Worm (Caenorhabditis elegans): ENCODE results near the gene C28D4.7.

The C28D4.7 gene

ce11 chrIV:9716490-9716889 is 26.5 kb downstream of the C28D4.7 start:
- TF ChIP-seq drap-1 (GFP tag; optimal IDR thresholded peaks at IDR 0.05), result no peak
- TF ChIP-seq bed-3 (GFP tag; optimal IDR thresholded peaks at IDR 0.05), result no peak
- TF ChIP-seq ceh-43 (GFP tag; optimal IDR thresholded peaks at IDR 0.05), result no peak
- TF ChIP-seq ceh-83 (GFP tag; optimal IDR thresholded peaks at IDR 0.05), result no peak
- TF ChIP-seq ces-1 (GFP tag; optimal IDR thresholded peaks at IDR 0.05), result no peak
- no peak for TF ChIP-seq lsy-2 (tag; optimal IDR thresholded peaks at IDR 0.05)
- TF ChIP-seq blmp-1 (tag; optimal IDR thresholded peaks at IDR 0.05), result peak; percentile 92

ce11 chrIV:9714264-9714663 is 28.7 kb downstream of the C28D4.7 start:
- no peak for TF ChIP-seq sptf-1 (tag; optimal IDR thresholded peaks at IDR 0.05)
- TF ChIP-seq nhr-12 (tag; optimal IDR thresholded peaks at IDR 0.05), result no peak
- no peak for TF ChIP-seq bed-3 (GFP tag; optimal IDR thresholded peaks at IDR 0.05)
- no peak for TF ChIP-seq ztf-11 (tag; optimal IDR thresholded peaks at IDR 0.05)
- TF ChIP-seq flh-1 (GFP tag; optimal IDR thresholded peaks at IDR 0.05), result no peak
- TF ChIP-seq ham-2 (GFP tag; optimal IDR thresholded peaks at IDR 0.05), result no peak
- no peak for TF ChIP-seq unc-39 (tag; optimal IDR thresholded peaks at IDR 0.05)
- TF ChIP-seq ces-1 (GFP tag; optimal IDR thresholded peaks at IDR 0.05), result no peak
- no peak for TF ChIP-seq ceh-83 (GFP tag; optimal IDR thresholded peaks at IDR 0.05)
- TF ChIP-seq nhr-28 (tag; optimal IDR thresholded peaks at IDR 0.05), result no peak
- TF ChIP-seq unc-120 (tag; optimal IDR thresholded peaks at IDR 0.05; ENCODE audit: poor library complexity, severe bottlenecking), result no peak
- no peak for TF ChIP-seq mls-2 (tag; optimal IDR thresholded peaks at IDR 0.05)
- TF ChIP-seq hlh-1 (tag; optimal IDR thresholded peaks at IDR 0.05), result no peak
- no peak for TF ChIP-seq elt-3 (tag; optimal IDR thresholded peaks at IDR 0.05)
- TF ChIP-seq cnd-1 (tag; optimal IDR thresholded peaks at IDR 0.05), result no peak
- no peak for TF ChIP-seq ceh-43 (GFP tag; optimal IDR thresholded peaks at IDR 0.05)
- TF ChIP-seq mab-5 (tag; optimal IDR thresholded peaks at IDR 0.05), result no peak
- TF ChIP-seq drap-1 (GFP tag; optimal IDR thresholded peaks at IDR 0.05), result no peak
- TF ChIP-seq mep-1 (tag; optimal IDR thresholded peaks at IDR 0.05), result no peak

- TF ChIP-seq unc-62 (GFP tag; optimal IDR thresholded peaks at IDR 0.05) (no peak), lin-32 (GFP tag; optimal IDR thresholded peaks at IDR 0.05) (no peak), elt-3 (tag; optimal IDR thresholded peaks at IDR 0.05) (no peak)
Measured at ce11 chrIV:9712782-9713181, 30.2 kb downstream of the C28D4.7 start, which contains the start of gene K01H12.4. K01H12.4 (plus strand) TSS chrIV:9713082.

ce11 chrIV:9709887-9710286 is 33.1 kb downstream of the C28D4.7 start, which contains the start of gene nhr-38:
nhr-38 (plus strand) TSS chrIV:9710187.
- TF ChIP-seq blmp-1 (tag; optimal IDR thresholded peaks at IDR 0.05) (no peak), lin-32 (GFP tag; optimal IDR thresholded peaks at IDR 0.05) (no peak), elt-3 (tag; optimal IDR thresholded peaks at IDR 0.05) (no peak), nhr-2 (tag; optimal IDR thresholded peaks at IDR 0.05) (no peak), ceh-43 (GFP tag; optimal IDR thresholded peaks at IDR 0.05) (no peak), M03D4.4 (tag; optimal IDR thresholded peaks at IDR 0.05) (no peak), cnd-1 (tag; optimal IDR thresholded peaks at IDR 0.05) (no peak), unc-39 (tag; optimal IDR thresholded peaks at IDR 0.05) (no peak), ham-2 (GFP tag; optimal IDR thresholded peaks at IDR 0.05) (no peak), mab-5 (tag; optimal IDR thresholded peaks at IDR 0.05) (no peak)

ce11 chrIV:9709205-9709604 is 33.7 kb downstream of the C28D4.7 start, which contains the start of gene ant-1.3:
ant-1.3 (minus strand) TSS chrIV:9709305.
- no peak for TF ChIP-seq sem-2 (GFP tag; optimal IDR thresholded peaks at IDR 0.05)
- TF ChIP-seq nhr-237 (tag; optimal IDR thresholded peaks at IDR 0.05), result no peak
- no peak for TF ChIP-seq mls-2 (tag; optimal IDR thresholded peaks at IDR 0.05)
- TF ChIP-seq nhr-2 (tag; optimal IDR thresholded peaks at IDR 0.05), result no peak
- TF ChIP-seq ztf-11 (tag; optimal IDR thresholded peaks at IDR 0.05), result no peak
- TF ChIP-seq flh-1 (GFP tag; optimal IDR thresholded peaks at IDR 0.05), result no peak
- no peak for TF ChIP-seq bed-3 (GFP tag; optimal IDR thresholded peaks at IDR 0.05)
- no peak for TF ChIP-seq cnd-1 (tag; optimal IDR thresholded peaks at IDR 0.05)
- no peak for TF ChIP-seq elt-1 (tag; optimal IDR thresholded peaks at IDR 0.05; ENCODE audit: borderline replicate concordance, insufficient read depth)
- no peak for TF ChIP-seq ces-1 (GFP tag; optimal IDR thresholded peaks at IDR 0.05)
- no peak for TF ChIP-seq ceh-39 (tag; optimal IDR thresholded peaks at IDR 0.05)
- no peak for TF ChIP-seq nhr-28 (tag; optimal IDR thresholded peaks at IDR 0.05)
- TF ChIP-seq drap-1 (GFP tag; optimal IDR thresholded peaks at IDR 0.05), result no peak
- no peak for TF ChIP-seq nhr-12 (tag; optimal IDR thresholded peaks at IDR 0.05)
- TF ChIP-seq snpc-4 (tag; optimal IDR thresholded peaks at IDR 0.05), result no peak
- TF ChIP-seq tbx-8 (GFP tag; optimal IDR thresholded peaks at IDR 0.05), result no peak
- TF ChIP-seq mep-1 (tag; optimal IDR thresholded peaks at IDR 0.05), result no peak
- no peak for TF ChIP-seq unc-62 (GFP tag; optimal IDR thresholded peaks at IDR 0.05)
- no peak for TF ChIP-seq ceh-43 (GFP tag; optimal IDR thresholded peaks at IDR 0.05)
- TF ChIP-seq ham-2 (GFP tag; optimal IDR thresholded peaks at IDR 0.05), result no peak

Measured in whole organism, mixed stage, embryonic.